Worm (Caenorhabditis elegans): Measurements from ENCODE around the gene ric-3.

ric-3 gene

ce11 chrIV:7830151-7830550, 12.1 kb downstream of the ric-3 start, which contains the start of gene mvb-12:
Gene mvb-12, plus strand, starts transcription at chrIV:7830525.
- no peak for TF ChIP-seq ztf-11 (tag; optimal IDR thresholded peaks at IDR 0.05)
- no peak for TF ChIP-seq F37D6.2 (tag; optimal IDR thresholded peaks at IDR 0.05)
- no peak for TF ChIP-seq daf-16 (GFP tag; optimal IDR thresholded peaks at IDR 0.05)
- TF ChIP-seq daf-16 (tag; optimal IDR thresholded peaks at IDR 0.05), result peak; percentile 84
- TF ChIP-seq snpc-1.2 (GFP tag; IDR thresholded peaks at IDR 0.05), result no peak
- no peak for TF ChIP-seq ceh-44 (GFP tag; IDR thresholded peaks at IDR 0.05)
- TF ChIP-seq nhr-25 (tag; optimal IDR thresholded peaks at IDR 0.05; ENCODE audit: borderline replicate concordance, insufficient read depth), result no peak
- TF ChIP-seq cey-2 (tag; optimal IDR thresholded peaks at IDR 0.05; ENCODE audit: borderline replicate concordance, insufficient read depth), result no peak
- no peak for TF ChIP-seq ces-1 (GFP tag; optimal IDR thresholded peaks at IDR 0.05)
- peak; percentile 30 for TF ChIP-seq mes-2 (tag; optimal IDR thresholded peaks at IDR 0.05; ENCODE audit: poor library complexity, severe bottlenecking)
- no peak for TF ChIP-seq ama-1 (optimal IDR thresholded peaks at IDR 0.05)
- no peak for TF ChIP-seq daf-8 (GFP tag; IDR thresholded peaks at IDR 0.05)
- TF ChIP-seq hlh-11 (tag; optimal IDR thresholded peaks at IDR 0.05), result peak; percentile 27
- peak in 1 of 2 experiments; percentile 49 for TF ChIP-seq lsy-2 (tag; optimal IDR thresholded peaks at IDR 0.05)
- TF ChIP-seq gei-8 (GFP tag; optimal IDR thresholded peaks at IDR 0.05), result no peak
- peak; percentile 4 for TF ChIP-seq pqm-1 (tag; optimal IDR thresholded peaks at IDR 0.05)
- TF ChIP-seq dpl-1 (GFP tag; optimal IDR thresholded peaks at IDR 0.05), result peak; percentile 4
- TF ChIP-seq zip-2 (tag; optimal IDR thresholded peaks at IDR 0.05), result no peak
- no peak for TF ChIP-seq nhr-237 (tag; optimal IDR thresholded peaks at IDR 0.05)
- peak; percentile 39 for TF ChIP-seq lin-38 (GFP tag; IDR thresholded peaks at IDR 0.05)
- TF ChIP-seq snpc-4 (tag; optimal IDR thresholded peaks at IDR 0.05), result no peak
- TF ChIP-seq mdl-1 (tag; optimal IDR thresholded peaks at IDR 0.05), result peak in 1 of 2 experiments; percentile 30
- no peak for TF ChIP-seq fkh-10 (GFP tag; optimal IDR thresholded peaks at IDR 0.05)
- TF ChIP-seq nhr-102 (tag; optimal IDR thresholded peaks at IDR 0.05), result no peak
- TF ChIP-seq aha-1 (tag), result peak; percentile 61
- TF ChIP-seq Y5F2A.4 (GFP tag; optimal IDR thresholded peaks at IDR 0.05), result no peak
- no peak for TF ChIP-seq lim-7 (GFP tag; IDR thresholded peaks at IDR 0.05)
- no peak for TF ChIP-seq D1046.2 (GFP tag; IDR thresholded peaks at IDR 0.05)
- TF ChIP-seq nhr-28 (tag; optimal IDR thresholded peaks at IDR 0.05), result peak; percentile 7
- TF ChIP-seq hlh-30 (tag; optimal IDR thresholded peaks at IDR 0.05; ENCODE audit: insufficient read depth), result peak; percentile 68
- no peak for TF ChIP-seq Y48G9A.11 (GFP tag; IDR thresholded peaks at IDR 0.05)
- TF ChIP-seq egl-27 (tag; optimal IDR thresholded peaks at IDR 0.05), result no peak
- no peak for TF ChIP-seq zfp-2 (tag; optimal IDR thresholded peaks at IDR 0.05)
- no peak for TF ChIP-seq rbr-2 (tag; optimal IDR thresholded peaks at IDR 0.05)
- TF ChIP-seq dve-1 (tag; optimal IDR thresholded peaks at IDR 0.05; ENCODE audit: insufficient read depth), result peak; percentile 65
- TF ChIP-seq mxl-3 (GFP tag; optimal IDR thresholded peaks at IDR 0.05), result no peak
- TF ChIP-seq dmd-6 (GFP tag; IDR thresholded peaks at IDR 0.05), result 0 out of 2 replicates have a peak, but pooled peaks have one; percentile 10
- no peak for TF ChIP-seq T20F7.1 (GFP tag; optimal IDR thresholded peaks at IDR 0.05)

- no peak for TF ChIP-seq ces-1 (GFP tag; optimal IDR thresholded peaks at IDR 0.05)
- no peak for TF ChIP-seq mdt-29 (GFP tag; IDR thresholded peaks at IDR 0.05)
- peak; percentile 34 for TF ChIP-seq aha-1 (tag)
Measured at ce11 chrIV:7834625-7835228, 16.7 kb downstream of the ric-3 start, which contains the start of gene erp-44.2. Gene erp-44.2, minus strand, starts transcription at chrIV:7834675.
